Fruit fly (Drosophila melanogaster): Measurements from ENCODE around the gene Ir94g.

dm6 chr3R:23503511-23503910, 19.8 kb downstream of the Ir94g start:
- no peak for TF ChIP-seq Crg-1 (GFP tag; optimal IDR thresholded peaks at IDR 0.05)
- TF ChIP-seq cic (GFP tag; optimal IDR thresholded peaks at IDR 0.05), result no peak
- no peak for TF ChIP-seq pad (GFP tag; optimal IDR thresholded peaks at IDR 0.05)
- no peak for TF ChIP-seq toe (GFP tag; optimal IDR thresholded peaks at IDR 0.05)
- TF ChIP-seq ovo (GFP tag; optimal IDR thresholded peaks at IDR 0.05), result no peak
- no peak for TF ChIP-seq Mnt (GFP tag; optimal IDR thresholded peaks at IDR 0.05)
- TF ChIP-seq CG33017 (tag; optimal IDR thresholded peaks at IDR 0.05), result no peak
- no peak for TF ChIP-seq CG7101 (tag; optimal IDR thresholded peaks at IDR 0.05)
- no peak for TF ChIP-seq CG14711 (tag; optimal IDR thresholded peaks at IDR 0.05)
- TF ChIP-seq bab1 (GFP tag; optimal IDR thresholded peaks at IDR 0.05), result no peak
- no peak for TF ChIP-seq CG11617 (GFP tag; optimal IDR thresholded peaks at IDR 0.05)
- no peak for TF ChIP-seq CG12768 (GFP tag; optimal IDR thresholded peaks at IDR 0.05)
- TF ChIP-seq kay (GFP tag; ENCODE audit: borderline replicate concordance), result no peak
- no peak for TF ChIP-seq CG5204 (GFP tag; optimal IDR thresholded peaks at IDR 0.05)
